Worm (Caenorhabditis elegans) whole organism, L2 larva: ENCODE data around the gene C39D10.1.

Source experiments
- C34F6.9 ChIP-seq: fragments of 150-350 bp; optimal IDR thresholded peaks from 2 replicates; lab custom pipeline; 2014; ENCODE audit warnings: missing biosample characterization, missing genetic modification characterization
- F13H6.1 ChIP-seq: sonication (generic microtip); optimal IDR thresholded peaks from 2 replicates; lab custom pipeline; 2016; ENCODE audit warnings: missing genetic modification characterization, missing compliant biosample characterization
- aly-2 ChIP-seq: fragments of 150-350 bp; optimal IDR thresholded peaks from 2 replicates; lab custom pipeline; 2014; ENCODE audit warnings: missing biosample characterization, missing genetic modification characterization
- ama-1 ChIP-seq: fragments of 150-350 bp; optimal IDR thresholded peaks from 2 replicates; lab custom pipeline; 2018; ENCODE audit warnings: inconsistent platforms
- blmp-1 ChIP-seq: sonication (generic microtip); optimal IDR thresholded peaks from 2 replicates; lab custom pipeline; 2017; ENCODE audit warnings: missing genetic modification characterization, mild to moderate bottlenecking, missing compliant biosample characterization, antibody characterized with exemption, moderate library complexity; ENCODE audit not compliant: insufficient read depth
- crh-2 ChIP-seq: sonication (generic microtip); optimal IDR thresholded peaks from 2 replicates; lab custom pipeline; 2017; ENCODE audit warnings: missing biosample characterization, missing genetic modification characterization
- dmd-4 ChIP-seq: sonication (generic microtip); optimal IDR thresholded peaks from 2 replicates; lab custom pipeline; 2017; ENCODE audit warnings: missing biosample characterization, missing genetic modification characterization
- elt-1 ChIP-seq: fragments of 150-350 bp; optimal IDR thresholded peaks from 2 replicates; lab custom pipeline; 2014; ENCODE audit warnings: missing biosample characterization, missing genetic modification characterization
- lin-13 ChIP-seq: fragments of 150-350 bp; optimal IDR thresholded peaks from 2 replicates; lab custom pipeline; 2014; ENCODE audit warnings: missing biosample characterization, missing genetic modification reagents, missing genetic modification characterization
- lin-39 ChIP-seq: fragments of 150-350 bp; optimal IDR thresholded peaks from 2 replicates; lab custom pipeline; 2014; ENCODE audit warnings: missing biosample characterization, missing genetic modification reagents, missing genetic modification characterization
- lsy-2 ChIP-seq, 2 experiments: fragments of 150-350 bp in 1 of 2; sonication (generic microtip) in 1 of 2; optimal IDR thresholded peaks; 2 replicates each; lab custom pipeline; 2014 to 2017; ENCODE audit warnings: missing biosample characterization in 2 of 2, missing genetic modification characterization in 2 of 2
- mab-5 ChIP-seq: fragments of 150-350 bp; optimal IDR thresholded peaks from 2 replicates; lab custom pipeline; 2014; ENCODE audit warnings: missing biosample characterization, missing genetic modification characterization
- mbf-1 ChIP-seq: sonication (generic microtip); optimal IDR thresholded peaks from 2 replicates; lab custom pipeline; 2017; ENCODE audit warnings: missing biosample characterization, missing genetic modification characterization
- nhr-10 ChIP-seq: sonication (generic microtip); optimal IDR thresholded peaks from 2 replicates; lab custom pipeline; 2017; ENCODE audit warnings: missing biosample characterization, missing genetic modification characterization
- nhr-11 ChIP-seq: fragments of 150-350 bp; optimal IDR thresholded peaks from 2 replicates; lab custom pipeline; 2014; ENCODE audit warnings: missing biosample characterization, missing genetic modification characterization
- nhr-129 ChIP-seq: fragments of 150-350 bp; optimal IDR thresholded peaks from 2 replicates; lab custom pipeline; 2014; ENCODE audit warnings: missing biosample characterization, missing genetic modification characterization
- nhr-21 ChIP-seq: fragments of 150-350 bp; optimal IDR thresholded peaks from 2 replicates; lab custom pipeline; 2014; ENCODE audit warnings: missing biosample characterization, missing genetic modification characterization
- nhr-237 ChIP-seq: fragments of 150-350 bp; optimal IDR thresholded peaks from 2 replicates; lab custom pipeline; 2014; ENCODE audit warnings: missing biosample characterization, missing genetic modification characterization
- nhr-25 ChIP-seq: fragments of 150-350 bp; sonication (generic microtip); optimal IDR thresholded peaks from 3 replicates; lab custom pipeline; 2014; ENCODE audit warnings: missing biosample characterization, missing genetic modification characterization
- nhr-6 ChIP-seq: fragments of 150-350 bp; optimal IDR thresholded peaks from 2 replicates; lab custom pipeline; 2014; ENCODE audit warnings: missing biosample characterization, missing genetic modification characterization
- sem-4 ChIP-seq: fragments of 150-350 bp; optimal IDR thresholded peaks from 2 replicates; lab custom pipeline; 2014; ENCODE audit warnings: missing biosample characterization, missing genetic modification reagents, missing genetic modification characterization
- skn-1 ChIP-seq: sonication (generic microtip); optimal IDR thresholded peaks from 2 replicates; lab custom pipeline; 2017; ENCODE audit warnings: missing biosample characterization, missing genetic modification characterization
- snpc-4 ChIP-seq: fragments of 150-350 bp; optimal IDR thresholded peaks from 2 replicates; lab custom pipeline; 2014; ENCODE audit warnings: missing biosample characterization, missing genetic modification characterization
- unc-39 ChIP-seq: fragments of 150-350 bp; optimal IDR thresholded peaks from 2 replicates; lab custom pipeline; 2014; ENCODE audit warnings: missing biosample characterization, missing genetic modification characterization
- unc-55 ChIP-seq: fragments of 150-350 bp; sonication (generic microtip); optimal IDR thresholded peaks from 3 replicates; lab custom pipeline; 2014; ENCODE audit warnings: missing biosample characterization, missing genetic modification reagents, missing genetic modification characterization
- zag-1 ChIP-seq: fragments of 150-350 bp; optimal IDR thresholded peaks from 2 replicates; lab custom pipeline; 2014; ENCODE audit warnings: missing biosample characterization, missing genetic modification characterization

C39D10.1 gene

ce11 chrX:7954328-7954727 lies 47.6 kb downstream of the C39D10.1 start, which contains the start of gene dct-1:
Gene dct-1 (plus strand): TSS chrX:7954354.
- TF ChIP-seq dmd-4 (tag; lab: Kevin White, UChicago) (no peak), F13H6.1 (tag; lab: Kevin White, UChicago) (peak; percentile 22), nhr-237 (no peak), zag-1 (tag; lab: Kevin White, UChicago) (no peak), ama-1 (peak; percentile 49), elt-1 (no peak), nhr-6 (tag; lab: Kevin White, UChicago) (no peak), nhr-21 (tag; lab: Kevin White, UChicago) (no peak), aly-2 (tag; lab: Kevin White, UChicago) (no peak), mab-5 (peak; percentile 23), unc-39 (no peak), snpc-4 (tag; lab: Kevin White, UChicago) (no peak), crh-2 (tag; lab: Kevin White, UChicago) (no peak), lsy-2 (tag; optimal IDR thresholded peaks at IDR 0.05; lab: Kevin White, UChicago) (peak in 1 of 2 experiments; percentile 31), blmp-1 (tag; lab: Kevin White, UChicago) (no peak), nhr-129 (tag; lab: Kevin White, UChicago) (peak; percentile 58), mbf-1 (tag; lab: Kevin White, UChicago) (no peak), unc-55 (GFP tag; lab: Kevin White, UChicago) (no peak), lin-39 (tag; lab: Kevin White, UChicago) (no peak), sem-4 (peak; percentile 9), nhr-25 (tag; lab: Kevin White, UChicago) (no peak), C34F6.9 (no peak), skn-1 (tag; lab: Kevin White, UChicago) (no peak), lin-13 (no peak), nhr-11 (tag; lab: Kevin White, UChicago) (no peak)
- TF ChIP-seq, all 48 proteins: peak for 6

- TF ChIP-seq nhr-129 (tag; lab: Kevin White, UChicago) = peak; percentile 31
- no peak for TF ChIP-seq nhr-10 (tag; lab: Kevin White, UChicago)
Measured at ce11 chrX:7956449-7956848, 49.7 kb downstream of the C39D10.1 start.
